Fruit fly (Drosophila melanogaster): ENCODE measurements around the gene RpS6.

RpS6 gene

DNA sequence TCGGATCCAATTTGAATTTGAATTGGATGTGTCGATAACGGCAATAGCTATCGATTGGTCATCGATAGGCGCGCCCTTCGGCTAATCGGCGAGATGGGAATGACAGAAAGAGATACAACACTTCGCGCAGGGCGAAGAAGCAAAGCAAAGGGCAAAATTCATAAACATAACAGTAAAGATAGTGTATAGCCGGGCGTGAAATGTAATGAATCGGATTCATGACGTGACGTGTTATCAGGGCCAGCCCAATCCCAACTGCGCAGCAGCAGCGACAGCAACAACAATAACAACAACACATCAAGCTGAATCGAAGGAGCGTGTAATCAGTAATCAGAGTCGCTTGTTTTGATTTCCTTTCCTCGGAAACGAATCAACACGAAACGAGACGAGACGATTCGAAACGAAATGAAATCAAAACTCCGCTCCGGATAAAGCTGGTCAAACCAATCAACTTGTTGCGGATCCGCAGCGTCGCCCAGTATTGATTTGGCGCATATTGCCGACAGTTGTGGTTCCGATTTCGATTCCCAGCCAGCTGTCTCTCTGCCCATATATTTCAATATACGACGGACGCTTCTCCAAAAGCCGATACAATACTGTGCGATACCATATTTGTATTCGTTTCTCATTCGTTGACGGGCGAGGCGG lies 11.0 kb upstream of the RpS6 start, which contains the start of gene snz (continued):
- TF ChIP-seq knrl (GFP tag; IDR thresholded peaks at IDR 0.05; ENCODE audit: partially characterized antibody) (peak; percentile 57; the same call in 2 of the 3 replicates), row (GFP tag; IDR thresholded peaks at IDR 0.05) (peak; percentile 55), ewg (GFP tag; optimal IDR thresholded peaks at IDR 0.05) (peak; percentile 86), dmrt11E (tag; optimal IDR thresholded peaks at IDR 0.05) (no peak), pb (GFP tag; optimal IDR thresholded peaks at IDR 0.05) (no peak), gsb-n (tag; optimal IDR thresholded peaks at IDR 0.05) (no peak), CG11696 (GFP tag; IDR thresholded peaks at IDR 0.05) (no peak), CG17361 (GFP tag; IDR thresholded peaks at IDR 0.05) (no peak), CG9876 (GFP tag; optimal IDR thresholded peaks at IDR 0.05) (no peak), Hmx (GFP tag; optimal IDR thresholded peaks at IDR 0.05) (no peak), CG6791 (GFP tag; IDR thresholded peaks at IDR 0.05; ENCODE audit: partially characterized antibody) (peak; percentile 81), tap (tag; optimal IDR thresholded peaks at IDR 0.05) (no peak), CG2199 (GFP tag; IDR thresholded peaks at IDR 0.05) (0 out of 3 replicates have a peak, but pooled peaks have one; percentile 41), CG1024 (GFP tag; IDR thresholded peaks at IDR 0.05) (no peak), CG5245 (GFP tag; optimal IDR thresholded peaks at IDR 0.05) (no peak), CG18619 (GFP tag; optimal IDR thresholded peaks at IDR 0.05) (no peak), fru (optimal IDR thresholded peaks at IDR 0.05) (no peak), Ravus (GFP tag; IDR thresholded peaks at IDR 0.05) (no peak), CG7928 (GFP tag; optimal IDR thresholded peaks at IDR 0.05) (no peak), wdn (GFP tag; IDR thresholded peaks at IDR 0.05) (no peak), Ets97D (GFP tag; optimal IDR thresholded peaks at IDR 0.05) (peak; percentile 38), nom (GFP tag; optimal IDR thresholded peaks at IDR 0.05) (peak; percentile 11), sc (optimal IDR thresholded peaks at IDR 0.05) (no peak), sc (GFP tag; optimal IDR thresholded peaks at IDR 0.05) (no peak), CG10274 (GFP tag; optimal IDR thresholded peaks at IDR 0.05) (no peak), CG31224 (GFP tag; IDR thresholded peaks at IDR 0.05) (no peak), aop (GFP tag; IDR thresholded peaks at IDR 0.05) (no peak), vfl (GFP tag; optimal IDR thresholded peaks at IDR 0.05) (no peak), D19B (GFP tag; optimal IDR thresholded peaks at IDR 0.05) (no peak), Ada2b (GFP tag; IDR thresholded peaks at IDR 0.05) (no peak), amos (GFP tag; IDR thresholded peaks at IDR 0.05; ENCODE audit: partially characterized antibody) (peak; percentile 78; the same call in 1 of the 2 replicates), CG1602 (GFP tag; optimal IDR thresholded peaks at IDR 0.05) (no peak), gcm2 (GFP tag; optimal IDR thresholded peaks at IDR 0.05) (no peak), nerfin-2 (GFP tag; IDR thresholded peaks at IDR 0.05; ENCODE audit: partially characterized antibody) (peak; percentile 65), Hr51 (GFP tag; optimal IDR thresholded peaks at IDR 0.05) (no peak), CG17612 (GFP tag; IDR thresholded peaks at IDR 0.05) (no peak), Camta (GFP tag; optimal IDR thresholded peaks at IDR 0.05) (no peak), CG13775 (GFP tag; optimal IDR thresholded peaks at IDR 0.05) (no peak), Bgb (GFP tag; IDR thresholded peaks at IDR 0.05; ENCODE audit: partially characterized antibody) (peak; percentile 82), yki (optimal IDR thresholded peaks at IDR 0.05) (no peak), NFAT (GFP tag; IDR thresholded peaks at IDR 0.05) (no peak), jing (GFP tag; optimal IDR thresholded peaks at IDR 0.05) (no peak), Fer2 (tag; optimal IDR thresholded peaks at IDR 0.05) (no peak), lov (optimal IDR thresholded peaks at IDR 0.05) (no peak), lov (GFP tag; IDR thresholded peaks at IDR 0.05) (no peak), CG17829 (tag; optimal IDR thresholded peaks at IDR 0.05) (no peak), CG14014 (GFP tag; IDR thresholded peaks at IDR 0.05) (no peak), CG6765 (GFP tag; optimal IDR thresholded peaks at IDR 0.05) (no peak), CG14050 (GFP tag; IDR thresholded peaks at IDR 0.05) (no peak), D (optimal IDR thresholded peaks at IDR 0.05) (no peak), D (GFP tag; optimal IDR thresholded peaks at IDR 0.05) (no peak), ato (GFP tag; IDR thresholded peaks at IDR 0.05; ENCODE audit: partially characterized antibody) (peak; percentile 50; the same call in 1 of the 2 replicates)

All from whole organism, embryonic.